Worm (Caenorhabditis elegans): ENCODE results near the gene abcx-1.
A peak's percentile ranks its signal among the peaks of the same experiment; 100 is the strongest.

- TF ChIP-seq lin-40 (tag; optimal IDR thresholded peaks at IDR 0.05) (no peak), lin-26 (GFP tag; IDR thresholded peaks at IDR 0.05) (no peak), efl-1 (GFP tag; optimal IDR thresholded peaks at IDR 0.05) (peak; percentile 70), B0336.3 (GFP tag; IDR thresholded peaks at IDR 0.05) (no peak)
These were observed 4.0 kb downstream of the abcx-1 start, which contains the start of gene utp-20 for ce11 chrII:6535957-6536424.

Measured in whole organism, young adult.